Fruit fly (Drosophila melanogaster): ENCODE results near the gene Ten-a.

Ten-a gene

dm6 chrX:12248836-12249235 is 205.3 kb downstream of the Ten-a start (continued):
- TF ChIP-seq CG3847 (GFP tag; IDR thresholded peaks at IDR 0.05), result no peak
- TF ChIP-seq H2.0 (GFP tag; IDR thresholded peaks at IDR 0.05), result peak; percentile 22; the same call in 1 of the 2 replicates
- TF ChIP-seq CG7963 (GFP tag; IDR thresholded peaks at IDR 0.05; ENCODE audit: partially characterized antibody), result peak; percentile 9; the same call in 1 of the 3 replicates
- peak; percentile 53 for TF ChIP-seq Xbp1 (GFP tag; optimal IDR thresholded peaks at IDR 0.05)
- TF ChIP-seq pan (optimal IDR thresholded peaks at IDR 0.05), result no peak
- peak in 1 of 2 experiments; percentile 35 for TF ChIP-seq pan (GFP tag; optimal IDR thresholded peaks at IDR 0.05 in 1 of 2, IDR thresholded peaks at IDR 0.05 in 1 of 2)
- no peak for TF ChIP-seq CG1832 (GFP tag; optimal IDR thresholded peaks at IDR 0.05)
- TF ChIP-seq Tbp (GFP tag; optimal IDR thresholded peaks at IDR 0.05), result no peak
- no peak for TF ChIP-seq CG4282 (GFP tag; optimal IDR thresholded peaks at IDR 0.05)
- no peak for TF ChIP-seq Abd-B (GFP tag; optimal IDR thresholded peaks at IDR 0.05)
- TF ChIP-seq CG14050 (GFP tag; IDR thresholded peaks at IDR 0.05), result no peak; the same call in 2 of the 3 replicates
- peak; percentile 59 for TF ChIP-seq CG18262 (tag; optimal IDR thresholded peaks at IDR 0.05)
- TF ChIP-seq peb (GFP tag; IDR thresholded peaks at IDR 0.05), result peak; percentile 32; the same call in 1 of the 2 replicates
- 0 out of 2 replicates have a peak, but pooled peaks have one; percentile 42 for TF ChIP-seq ara (GFP tag; IDR thresholded peaks at IDR 0.05)
- no peak for TF ChIP-seq sens-2 (GFP tag; IDR thresholded peaks at IDR 0.05)
- no peak for TF ChIP-seq CG14965 (GFP tag; optimal IDR thresholded peaks at IDR 0.05; ENCODE audit: borderline replicate concordance)
- TF ChIP-seq CG10959 (GFP tag; IDR thresholded peaks at IDR 0.05), result peak; percentile 44; the same call in 1 of the 2 replicates
- no peak for TF ChIP-seq CG42726 (GFP tag; IDR thresholded peaks at IDR 0.05; ENCODE audit: partially characterized antibody)
- no peak for TF ChIP-seq Lim3 (GFP tag; IDR thresholded peaks at IDR 0.05)
- no peak for TF ChIP-seq CG11723 (GFP tag; optimal IDR thresholded peaks at IDR 0.05)
- 0 out of 3 replicates have a peak, but pooled peaks have one; percentile 40 for TF ChIP-seq CG17361 (GFP tag; IDR thresholded peaks at IDR 0.05)
- TF ChIP-seq Nf-YB (GFP tag; optimal IDR thresholded peaks at IDR 0.05), result no peak
- TF ChIP-seq CG1602 (GFP tag; optimal IDR thresholded peaks at IDR 0.05), result no peak
- TF ChIP-seq ci (GFP tag; IDR thresholded peaks at IDR 0.05), result peak; percentile 55; the same call in 1 of the 3 replicates
- peak; percentile 1 for TF ChIP-seq HHEX (GFP tag; optimal IDR thresholded peaks at IDR 0.05)
- peak; percentile 49 for TF ChIP-seq CG12769 (tag; optimal IDR thresholded peaks at IDR 0.05)
- TF ChIP-seq ewg (GFP tag; optimal IDR thresholded peaks at IDR 0.05), result peak; percentile 3
- TF ChIP-seq klu (GFP tag; IDR thresholded peaks at IDR 0.05), result no peak
- peak; percentile 38 for TF ChIP-seq az2 (GFP tag; optimal IDR thresholded peaks at IDR 0.05)
- peak; percentile 46; the same call in 2 of the 3 replicates for TF ChIP-seq CG16813 (GFP tag; IDR thresholded peaks at IDR 0.05; ENCODE audit: partially characterized antibody)
- peak; percentile 49 for TF ChIP-seq CG13424 (tag; optimal IDR thresholded peaks at IDR 0.05)
- no peak for TF ChIP-seq otp (GFP tag; IDR thresholded peaks at IDR 0.05)
- TF ChIP-seq CG14441 (GFP tag; IDR thresholded peaks at IDR 0.05), result no peak
- no peak for TF ChIP-seq CG1024 (GFP tag; IDR thresholded peaks at IDR 0.05)
- TF ChIP-seq Med (GFP tag), result peak; percentile 70
- no peak for TF ChIP-seq da (GFP tag; optimal IDR thresholded peaks at IDR 0.05)
- TF ChIP-seq org-1 (GFP tag; optimal IDR thresholded peaks at IDR 0.05), result no peak
- TF ChIP-seq CG10267 (tag; optimal IDR thresholded peaks at IDR 0.05), result peak; percentile 53
- TF ChIP-seq CG12071 (GFP tag; optimal IDR thresholded peaks at IDR 0.05), result peak; percentile 16
- peak; percentile 73 for TF ChIP-seq row (GFP tag; IDR thresholded peaks at IDR 0.05)
- peak; percentile 56 for TF ChIP-seq grau (tag; optimal IDR thresholded peaks at IDR 0.05)
- peak; percentile 72 for TF ChIP-seq dmrt11E (tag; optimal IDR thresholded peaks at IDR 0.05)
- peak; percentile 15 for TF ChIP-seq CG6254 (GFP tag; optimal IDR thresholded peaks at IDR 0.05)
- peak; percentile 8 for TF ChIP-seq pnt (GFP tag; optimal IDR thresholded peaks at IDR 0.05)
